Worm (Caenorhabditis elegans) whole organism, early embryonic: Measurements from ENCODE around the gene Y48B6A.13.

Experiments used
- B0310.2 ChIP-seq: sonication (generic microtip); optimal IDR thresholded peaks from 2 replicates; lab custom pipeline; 2016; ENCODE audit warnings: mild to moderate bottlenecking, missing genetic modification characterization, missing compliant biosample characterization
- ceh-13 ChIP-seq: fragments of 200-800 bp; sonication (Bioruptor generic); optimal IDR thresholded peaks from 2 replicates; lab custom pipeline; 2018; ENCODE audit warnings: mild to moderate bottlenecking, missing genetic modification characterization, missing compliant biosample characterization
- flt-1 ChIP-seq: fragments of 200-800 bp; sonication (Bioruptor generic); IDR thresholded peaks from 2 replicates; pipeline ENCODE4 v1.3.6; 2022; ENCODE audit warnings: missing genetic modification characterization, missing compliant biosample characterization
- sea-1 ChIP-seq: fragments of 200-800 bp; sonication (Bioruptor generic); conservative IDR thresholded peaks from 2 replicates; pipeline ENCODE4 v1.3.6; 2022; ENCODE audit warnings: missing genetic modification characterization, missing compliant biosample characterization
- tbx-11 ChIP-seq: fragments of 200-800 bp; sonication (Bioruptor generic); IDR thresholded peaks from 2 replicates; pipeline ENCODE4 v1.3.6; 2022; ENCODE audit warnings: missing genetic modification characterization, missing compliant biosample characterization
- tbx-37 ChIP-seq: fragments of 200-800 bp; sonication (Bioruptor generic); conservative IDR thresholded peaks from 2 replicates; pipeline ENCODE4 v1.3.6; 2022; ENCODE audit warnings: missing genetic modification reagents, missing genetic modification characterization, missing compliant biosample characterization

Y48B6A.13 gene

DNA sequence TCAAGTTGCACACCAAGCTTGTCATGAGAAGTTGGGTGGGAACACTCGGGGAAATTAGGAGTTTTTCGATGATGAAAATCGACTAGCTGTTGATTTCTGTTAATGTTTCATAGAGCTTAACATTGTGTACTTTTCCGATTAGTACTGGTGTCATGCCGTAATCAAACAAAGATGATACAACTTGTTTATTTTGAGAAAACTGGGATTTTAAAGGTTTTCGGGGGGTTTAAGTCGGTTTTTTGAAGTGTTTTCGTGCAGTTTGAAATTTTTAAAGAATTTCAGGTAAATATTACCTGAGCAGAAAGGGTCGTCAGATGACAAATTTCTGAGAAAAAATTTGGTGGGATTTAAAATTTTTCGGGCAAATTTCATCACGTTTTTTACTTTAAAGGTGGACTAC is 54.5 kb downstream of the Y48B6A.13 start, which contains the start of gene eat-2:
Gene eat-2, minus strand, starts transcription at position 101 of the 400 bp plus-strand sequence.
- TF ChIP-seq tbx-11 (GFP tag; lab: Robert Waterston, UW) (no peak), flt-1 (no peak), sea-1 (no peak), B0310.2 (tag; lab: Kevin White, UChicago) (no peak), ceh-13 (no peak), tbx-37 (no peak)
